Fruit fly (Drosophila melanogaster): Measurements from ENCODE around the gene CG7218.

- TF ChIP-seq usp (GFP tag; optimal IDR thresholded peaks at IDR 0.05) (no peak), pan (optimal IDR thresholded peaks at IDR 0.05) (no peak), CG8478 (optimal IDR thresholded peaks at IDR 0.05) (no peak), psq (optimal IDR thresholded peaks at IDR 0.05) (no peak)
Observed at dm6 chr3R:18144853-18145252, 19.3 kb downstream of the CG7218 start.

Data from whole organism.